Fruit fly (Drosophila melanogaster) whole organism, embryonic: Measurements from ENCODE around the gene Argk1.

Source experiments
- Ada2b ChIP-seq: fragments of 200-800 bp; sonication (Bioruptor generic); IDR thresholded peaks from 2 replicates; pipeline ENCODE4 v1.3.6; 2022; ENCODE audit warnings: missing biosample characterization, missing genetic modification characterization
- CG10267 ChIP-seq: fragments of 200-800 bp; sonication (Bioruptor generic); optimal IDR thresholded peaks from 2 replicates; lab custom pipeline; 2018; ENCODE audit warnings: missing biosample characterization, mild to moderate bottlenecking, missing genetic modification characterization, moderate library complexity
- CG10366 ChIP-seq: fragments of 200-800 bp; sonication (Bioruptor generic); IDR thresholded peaks from 2 replicates; pipeline ENCODE4 v1.3.6; 2022; ENCODE audit warnings: missing biosample characterization, missing genetic modification characterization
- CG10979 ChIP-seq: fragments of 200-800 bp; sonication (Bioruptor generic); optimal IDR thresholded peaks from 2 replicates; lab custom pipeline; 2018; ENCODE audit warnings: missing biosample characterization, mild to moderate bottlenecking, missing genetic modification characterization, moderate library complexity
- CG12071 ChIP-seq: fragments of 200-800 bp; sonication (Bioruptor generic); optimal IDR thresholded peaks from 3 replicates; lab custom pipeline; 2018; ENCODE audit warnings: missing biosample characterization, mild to moderate bottlenecking, missing genetic modification characterization
- CG13424 ChIP-seq: fragments of 200-800 bp; sonication (Bioruptor generic); optimal IDR thresholded peaks from 2 replicates; lab custom pipeline; 2019; ENCODE audit warnings: missing biosample characterization, mild to moderate bottlenecking, missing genetic modification characterization, moderate library complexity
- CG13894 ChIP-seq: fragments of 200-800 bp; sonication (Bioruptor generic); optimal IDR thresholded peaks from 3 replicates; lab custom pipeline; 2018; ENCODE audit warnings: missing biosample characterization, mild to moderate bottlenecking, missing genetic modification characterization, moderate library complexity
- CG14667 ChIP-seq: fragments of 200-800 bp; sonication (Bioruptor generic); IDR thresholded peaks from 2 replicates; pipeline ENCODE4 v1.3.6; 2022; ENCODE audit warnings: missing biosample characterization, missing genetic modification characterization
- CG16815 ChIP-seq: fragments of 200-800 bp; sonication (Bioruptor generic); optimal IDR thresholded peaks from 3 replicates; lab custom pipeline; 2017; ENCODE audit warnings: missing biosample characterization, mild to moderate bottlenecking, missing genetic modification characterization
- CG17568 ChIP-seq: fragments of 200-800 bp; sonication (Bioruptor generic); optimal IDR thresholded peaks from 2 replicates; lab custom pipeline; 2018; ENCODE audit warnings: missing biosample characterization, mild to moderate bottlenecking, missing genetic modification characterization, moderate library complexity
- CG1792 ChIP-seq: fragments of 200-800 bp; sonication (Bioruptor generic); optimal IDR thresholded peaks from 2 replicates; lab custom pipeline; 2016; ENCODE audit warnings: missing biosample characterization, missing genetic modification characterization
- CG2129 ChIP-seq: fragments of 200-800 bp; sonication (Bioruptor generic); IDR thresholded peaks from 2 replicates; pipeline ENCODE4 v1.3.6; 2022; ENCODE audit warnings: missing biosample characterization, missing genetic modification characterization; ENCODE audit not compliant: partially characterized antibody
- CG2199 ChIP-seq: fragments of 200-800 bp; sonication (Bioruptor generic); IDR thresholded peaks from 3 replicates; pipeline ENCODE4 v1.3.6; 2022; ENCODE audit warnings: missing biosample characterization, missing genetic modification characterization
- CG31388 ChIP-seq: fragments of 200-800 bp; sonication (Bioruptor generic); optimal IDR thresholded peaks from 2 replicates; lab custom pipeline; 2016; ENCODE audit warnings: missing biosample characterization, missing genetic modification characterization
- CG4360 ChIP-seq: fragments of 200-800 bp; sonication (Bioruptor generic); IDR thresholded peaks from 2 replicates; pipeline ENCODE4 v1.3.6; 2022; ENCODE audit warnings: missing biosample characterization, missing genetic modification characterization
- CG4820 ChIP-seq: fragments of 200-800 bp; sonication (Bioruptor generic); optimal IDR thresholded peaks from 3 replicates; lab custom pipeline; 2016; ENCODE audit warnings: missing biosample characterization, missing genetic modification characterization
- CG6654 ChIP-seq: fragments of 200-800 bp; sonication (Bioruptor generic); optimal IDR thresholded peaks from 2 replicates; lab custom pipeline; 2017; ENCODE audit warnings: missing biosample characterization, mild to moderate bottlenecking, missing genetic modification characterization
- CG6791 ChIP-seq: fragments of 200-800 bp; sonication (Bioruptor generic); IDR thresholded peaks from 3 replicates; pipeline ENCODE4 v1.3.6; 2022; ENCODE audit warnings: missing biosample characterization, missing genetic modification characterization; ENCODE audit not compliant: partially characterized antibody
- CG7271 ChIP-seq: fragments of 200-800 bp; sonication (Bioruptor generic); optimal IDR thresholded peaks from 2 replicates; lab custom pipeline; 2018; ENCODE audit warnings: missing biosample characterization, mild to moderate bottlenecking, missing genetic modification characterization, moderate library complexity
- CG9797 ChIP-seq: fragments of 200-800 bp; sonication (Bioruptor generic); optimal IDR thresholded peaks from 3 replicates; lab custom pipeline; 2018; ENCODE audit warnings: missing biosample characterization, mild to moderate bottlenecking, missing genetic modification characterization
- Chrac-16 ChIP-seq: fragments of 200-800 bp; sonication (Bioruptor generic); optimal IDR thresholded peaks from 3 replicates; lab custom pipeline; 2016; ENCODE audit warnings: missing biosample characterization, missing genetic modification characterization
- CoRest ChIP-seq: fragments of 200-800 bp; sonication (Bioruptor generic); optimal IDR thresholded peaks from 3 replicates; lab custom pipeline; 2018; ENCODE audit warnings: missing biosample characterization, mild to moderate bottlenecking, missing genetic modification characterization, moderate library complexity
- Dek ChIP-seq: fragments of 200-800 bp; sonication (Bioruptor generic); optimal IDR thresholded peaks from 3 replicates; lab custom pipeline; 2019; ENCODE audit warnings: missing biosample characterization, mild to moderate bottlenecking, missing genetic modification characterization, moderate library complexity
- Dll ChIP-seq: fragments of 200-800 bp; sonication (Bioruptor generic); IDR thresholded peaks from 4 replicates; pipeline ENCODE4 v1.3.6; 2022; ENCODE audit warnings: missing biosample characterization, missing genetic modification characterization; ENCODE audit not compliant: partially characterized antibody
- E2f1 ChIP-seq: fragments of 200-800 bp; sonication (Bioruptor generic); IDR thresholded peaks from 2 replicates; pipeline ENCODE4 v1.3.6; 2022; ENCODE audit warnings: missing biosample characterization, missing genetic modification characterization
- Lim3 ChIP-seq: fragments of 200-800 bp; sonication (Bioruptor generic); IDR thresholded peaks from 2 replicates; pipeline ENCODE4 v1.3.6; 2022; ENCODE audit warnings: missing biosample characterization, missing genetic modification characterization
- Myb ChIP-seq: fragments of 200-800 bp; sonication (Bioruptor generic); optimal IDR thresholded peaks from 2 replicates; lab custom pipeline; 2016; ENCODE audit warnings: missing biosample characterization, missing genetic modification characterization
- Oaz ChIP-seq: fragments of 200-800 bp; sonication (Bioruptor generic); IDR thresholded peaks from 2 replicates; pipeline ENCODE4 v1.3.6; 2022; ENCODE audit warnings: missing biosample characterization, missing genetic modification characterization
- Poxn ChIP-seq: fragments of 200-800 bp; sonication (Bioruptor generic); IDR thresholded peaks from 2 replicates; pipeline ENCODE4 v1.3.6; 2022; ENCODE audit warnings: missing biosample characterization, missing genetic modification characterization
- Scr ChIP-seq: fragments of 200-800 bp; sonication (Bioruptor generic); IDR thresholded peaks from 2 replicates; pipeline ENCODE4 v1.3.6; 2022; ENCODE audit warnings: missing biosample characterization, missing genetic modification characterization; ENCODE audit not compliant: partially characterized antibody
- Six4 ChIP-seq: fragments of 200-800 bp; sonication (Bioruptor generic); optimal IDR thresholded peaks from 2 replicates; lab custom pipeline; 2016; ENCODE audit warnings: missing biosample characterization, missing genetic modification characterization
- Xbp1 ChIP-seq: fragments of 200-800 bp; sonication (Bioruptor generic); optimal IDR thresholded peaks from 3 replicates; lab custom pipeline; 2016; ENCODE audit warnings: missing biosample characterization, mild to moderate bottlenecking, missing genetic modification characterization
- bbx ChIP-seq: fragments of 200-800 bp; sonication (Bioruptor generic); IDR thresholded peaks from 2 replicates; pipeline ENCODE4 v1.3.6; 2022; ENCODE audit warnings: missing biosample characterization, missing genetic modification characterization; ENCODE audit not compliant: partially characterized antibody
- cato ChIP-seq: fragments of 200-800 bp; sonication (Bioruptor generic); optimal IDR thresholded peaks from 2 replicates; lab custom pipeline; 2016; ENCODE audit warnings: missing biosample characterization, missing genetic modification characterization, borderline replicate concordance
- chn ChIP-seq: fragments of 200-800 bp; sonication (Bioruptor generic); optimal IDR thresholded peaks from 2 replicates; lab custom pipeline; 2016; ENCODE audit warnings: missing biosample characterization, missing genetic modification characterization
- disco-r ChIP-seq: fragments of 200-800 bp; sonication (Bioruptor generic); optimal IDR thresholded peaks from 2 replicates; lab custom pipeline; 2016; ENCODE audit warnings: missing biosample characterization, missing genetic modification characterization
- ham ChIP-seq: fragments of 200-800 bp; sonication (Bioruptor generic); IDR thresholded peaks from 2 replicates; pipeline ENCODE4 v1.3.6; 2022; ENCODE audit warnings: missing biosample characterization, missing genetic modification characterization
- lmd ChIP-seq: fragments of 200-800 bp; sonication (Bioruptor generic); IDR thresholded peaks from 2 replicates; pipeline ENCODE4 v1.3.6; 2022; ENCODE audit warnings: missing biosample characterization, missing genetic modification characterization
- maf-S ChIP-seq: fragments of 200-800 bp; sonication (Bioruptor generic); optimal IDR thresholded peaks from 2 replicates; lab custom pipeline; 2016; ENCODE audit warnings: missing biosample characterization, missing genetic modification characterization
- sd ChIP-seq: fragments of 200-800 bp; sonication (Bioruptor generic); optimal IDR thresholded peaks from 3 replicates; lab custom pipeline; 2018; ENCODE audit warnings: missing biosample characterization, mild to moderate bottlenecking, missing genetic modification characterization, moderate library complexity
- seq ChIP-seq: fragments of 200-800 bp; sonication (Bioruptor generic); IDR thresholded peaks from 2 replicates; pipeline ENCODE4 v1.3.6; 2022; ENCODE audit warnings: missing biosample characterization, missing genetic modification characterization
- stc ChIP-seq: fragments of 200-800 bp; sonication (Bioruptor generic); IDR thresholded peaks from 2 replicates; pipeline ENCODE4 v1.3.6; 2022; ENCODE audit warnings: missing biosample characterization, missing genetic modification characterization
- stwl ChIP-seq: fragments of 200-800 bp; sonication (Bioruptor generic); optimal IDR thresholded peaks from 3 replicates; lab custom pipeline; 2018; ENCODE audit warnings: missing biosample characterization, mild to moderate bottlenecking, missing genetic modification characterization, moderate library complexity
- usp ChIP-seq: fragments of >200 bp; optimal IDR thresholded peaks from 2 replicates; lab custom pipeline; 2017; ENCODE audit warnings: missing biosample characterization, missing genetic modification characterization
- wdn ChIP-seq: fragments of 200-800 bp; sonication (Bioruptor generic); IDR thresholded peaks from 2 replicates; pipeline ENCODE4 v1.3.6; 2022; ENCODE audit warnings: missing biosample characterization, missing genetic modification characterization
- z ChIP-seq: fragments of 200-800 bp; sonication (Bioruptor generic); IDR thresholded peaks from 3 replicates; pipeline ENCODE4 v1.3.6; 2022; ENCODE audit warnings: missing biosample characterization, missing genetic modification characterization
- zen ChIP-seq: fragments of 200-800 bp; sonication (Bioruptor generic); optimal IDR thresholded peaks from 3 replicates; lab custom pipeline; 2018; ENCODE audit warnings: missing biosample characterization, mild to moderate bottlenecking, missing genetic modification characterization, moderate library complexity
- zf30C ChIP-seq: fragments of 200-800 bp; sonication (Bioruptor generic); optimal IDR thresholded peaks from 3 replicates; lab custom pipeline; 2018; ENCODE audit warnings: missing biosample characterization, mild to moderate bottlenecking, missing genetic modification characterization

Argk1 gene

dm6 chr3L:9011485-9012389 is 54.1 kb downstream of the Argk1 start (continued):
- peak; percentile 47 for TF ChIP-seq CG31388
- no peak for TF ChIP-seq ham
- no peak for TF ChIP-seq usp (GFP tag; lab: Kevin White, UChicago)
- no peak for TF ChIP-seq bbx (GFP tag; lab: Robert Waterston, UW)
- TF ChIP-seq cato (GFP tag; lab: Kevin White, UChicago) = peak; percentile 42
- peak; percentile 79 for TF ChIP-seq CG14667 (GFP tag; lab: Robert Waterston, UW)
- 0 out of 2 replicates have a peak, but pooled peaks have one; percentile 17 for TF ChIP-seq seq
- TF ChIP-seq CG17568 (GFP tag; lab: Kevin White, UChicago) = no peak
- peak; percentile 85; the same call in 2 of the 3 replicates for TF ChIP-seq CG2199 (GFP tag; lab: Robert Waterston, UW)
- peak; percentile 77 for TF ChIP-seq CG4820 (GFP tag; lab: Kevin White, UChicago)
- no peak for TF ChIP-seq Poxn (GFP tag; lab: Robert Waterston, UW)
- peak; percentile 71 for TF ChIP-seq CoRest (tag; lab: Kevin White, UChicago)
- peak; percentile 34 for TF ChIP-seq disco-r (GFP tag; lab: Kevin White, UChicago)
- TF ChIP-seq Scr (GFP tag; lab: Robert Waterston, UW) = no peak
- TF ChIP-seq CG13424 (tag; lab: Kevin White, UChicago) = peak; percentile 67
- TF ChIP-seq zf30C (GFP tag; lab: Kevin White, UChicago) = peak; percentile 90
- peak; percentile 59 for TF ChIP-seq Xbp1 (GFP tag; lab: Kevin White, UChicago)
- TF ChIP-seq CG16815 (GFP tag; lab: Kevin White, UChicago) = peak; percentile 87
- TF ChIP-seq Dll (GFP tag; lab: Robert Waterston, UW) = no peak
- TF ChIP-seq Chrac-16 (GFP tag; lab: Kevin White, UChicago) = peak; percentile 74
- TF ChIP-seq Oaz (GFP tag; lab: Robert Waterston, UW) = no peak
- peak; percentile 46 for TF ChIP-seq Myb
- peak; percentile 17 for TF ChIP-seq CG12071 (GFP tag; lab: Kevin White, UChicago)
- TF ChIP-seq Lim3 (GFP tag; lab: Robert Waterston, UW) = no peak
- peak; percentile 67 for TF ChIP-seq CG10366 (GFP tag; lab: Robert Waterston, UW)
- TF ChIP-seq CG10267 = peak; percentile 84
- TF ChIP-seq Ada2b (GFP tag; lab: Robert Waterston, UW) = peak; percentile 58
- peak; percentile 70 for TF ChIP-seq chn
- no peak for TF ChIP-seq CG2129 (GFP tag; lab: Robert Waterston, UW)
- no peak for TF ChIP-seq CG9797 (GFP tag; lab: Kevin White, UChicago)
- TF ChIP-seq sd (tag; lab: Kevin White, UChicago) = no peak
- TF ChIP-seq stwl (tag; lab: Kevin White, UChicago) = no peak
- TF ChIP-seq wdn (GFP tag; lab: Robert Waterston, UW) = no peak
- peak; percentile 90 for TF ChIP-seq CG10979 (tag; lab: Kevin White, UChicago)
- TF ChIP-seq CG6791 (GFP tag; lab: Robert Waterston, UW) = no peak
- TF ChIP-seq Dek (tag; lab: Kevin White, UChicago) = no peak
- peak; percentile 48; the same call in 1 of the 3 replicates for TF ChIP-seq z
- peak; percentile 66 for TF ChIP-seq CG1792 (GFP tag; lab: Kevin White, UChicago)
- no peak; the same call in 1 of the 2 replicates for TF ChIP-seq CG4360
- no peak for TF ChIP-seq CG13894 (tag; lab: Kevin White, UChicago)
- TF ChIP-seq Six4 = peak; percentile 81
- TF ChIP-seq maf-S (GFP tag; lab: Kevin White, UChicago) = peak; percentile 38
- TF ChIP-seq zen = peak; percentile 46
- TF ChIP-seq stc (GFP tag; lab: Robert Waterston, UW) = peak; percentile 42; the same call in 1 of the 2 replicates
- TF ChIP-seq lmd (GFP tag; lab: Robert Waterston, UW) = peak; percentile 73
- peak; percentile 38 for TF ChIP-seq CG6654 (GFP tag; lab: Kevin White, UChicago)
- TF ChIP-seq E2f1 (GFP tag; lab: Robert Waterston, UW) = peak; percentile 72
- TF ChIP-seq CG7271 (tag; lab: Kevin White, UChicago) = no peak
